Worm (Caenorhabditis elegans): ENCODE measurements around the gene K10H10.4.

Gene K10H10.4

ce11 chrII:14479583-14480245 is 20.5 kb upstream of the K10H10.4 start, which contains the start of gene C13B4.1:
Gene C13B4.1, minus strand, starts transcription at chrII:14479633.
- TF ChIP-seq ceh-45 (GFP tag; IDR thresholded peaks at IDR 0.05) (no peak), C08G9.2 (tag; optimal IDR thresholded peaks at IDR 0.05) (peak; percentile 27), ceh-31 (tag; optimal IDR thresholded peaks at IDR 0.05) (peak; percentile 16), tbx-2 (tag; optimal IDR thresholded peaks at IDR 0.05) (peak; percentile 38), sdc-2 (tag; optimal IDR thresholded peaks at IDR 0.05) (no peak), zip-5 (tag; optimal IDR thresholded peaks at IDR 0.05) (peak; percentile 9)

ce11 chrII:14480772-14481171 is 19.4 kb upstream of the K10H10.4 start:
- TF ChIP-seq nfya-1 (tag; optimal IDR thresholded peaks at IDR 0.05), result no peak
- TF ChIP-seq zip-5 (tag; optimal IDR thresholded peaks at IDR 0.05), result no peak
- no peak for TF ChIP-seq pag-3 (tag; optimal IDR thresholded peaks at IDR 0.05; ENCODE audit: borderline replicate concordance)
- TF ChIP-seq pqm-1 (tag; optimal IDR thresholded peaks at IDR 0.05), result no peak
- no peak for TF ChIP-seq hlh-8 (tag; optimal IDR thresholded peaks at IDR 0.05)
- TF ChIP-seq tbx-7 (tag; optimal IDR thresholded peaks at IDR 0.05), result no peak
- TF ChIP-seq ets-4 (tag; optimal IDR thresholded peaks at IDR 0.05), result no peak
- no peak for TF ChIP-seq fax-1 (tag; optimal IDR thresholded peaks at IDR 0.05)
- no peak for TF ChIP-seq ceh-24 (tag; optimal IDR thresholded peaks at IDR 0.05)
- TF ChIP-seq ztf-16 (tag; optimal IDR thresholded peaks at IDR 0.05), result no peak
- TF ChIP-seq sox-4 (tag; optimal IDR thresholded peaks at IDR 0.05), result no peak
- no peak for TF ChIP-seq dmd-4 (tag; optimal IDR thresholded peaks at IDR 0.05; ENCODE audit: borderline replicate concordance)
- no peak for TF ChIP-seq lin-11 (tag; optimal IDR thresholded peaks at IDR 0.05)
- no peak for TF ChIP-seq nhr-232 (tag; optimal IDR thresholded peaks at IDR 0.05)
- TF ChIP-seq ceh-6 (GFP tag; optimal IDR thresholded peaks at IDR 0.05), result no peak

- TF ChIP-seq K02D7.2 (tag; optimal IDR thresholded peaks at IDR 0.05) (no peak), hlh-15 (tag; optimal IDR thresholded peaks at IDR 0.05) (no peak), rnt-1 (tag; optimal IDR thresholded peaks at IDR 0.05) (no peak), ceh-2 (tag; optimal IDR thresholded peaks at IDR 0.05) (no peak), pqm-1 (tag; optimal IDR thresholded peaks at IDR 0.05) (no peak), pax-1 (tag; optimal IDR thresholded peaks at IDR 0.05) (no peak), ets-4 (tag; optimal IDR thresholded peaks at IDR 0.05) (no peak), gmeb-2 (tag; optimal IDR thresholded peaks at IDR 0.05) (no peak), madf-2 (tag; optimal IDR thresholded peaks at IDR 0.05) (no peak), unc-55 (GFP tag; optimal IDR thresholded peaks at IDR 0.05) (no peak), nhr-11 (tag; optimal IDR thresholded peaks at IDR 0.05) (no peak), ceh-30 (tag; optimal IDR thresholded peaks at IDR 0.05) (no peak)
Measured at ce11 chrII:14483813-14484212, 16.4 kb upstream of the K10H10.4 start.

DNA sequence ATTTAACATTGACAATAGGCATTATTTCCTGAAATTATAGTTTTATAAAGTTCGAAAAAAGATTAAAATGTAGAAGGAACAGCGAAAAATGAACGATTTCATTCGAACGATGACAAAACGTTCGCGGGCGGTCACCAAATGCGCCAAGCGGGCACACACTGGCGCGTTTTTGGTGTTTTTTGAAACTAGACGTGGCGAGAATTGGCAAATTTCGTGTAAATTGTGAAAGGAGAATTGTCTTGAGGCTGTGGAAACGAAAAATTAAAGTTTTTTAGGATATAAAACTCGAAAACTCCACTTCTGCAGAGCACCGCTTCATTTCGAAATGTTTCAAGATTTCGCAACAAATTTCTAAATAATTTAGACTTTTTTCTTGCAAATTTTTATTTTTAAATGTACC is 11.6 kb upstream of the K10H10.4 start, which contains the start of gene usp-14:
TSS of gene usp-14 (minus strand) at position 28 of the 400 bp plus-strand sequence.
- TF ChIP-seq ceh-31 (tag; optimal IDR thresholded peaks at IDR 0.05) (peak; percentile 25), ets-4 (tag; optimal IDR thresholded peaks at IDR 0.05) (no peak)

ce11 chrII:14489407-14489806 is 10.8 kb upstream of the K10H10.4 start, which contains the start of gene vnut-1:
Gene vnut-1, plus strand, starts transcription at chrII:14489802.
- no peak for TF ChIP-seq tbx-2 (tag; optimal IDR thresholded peaks at IDR 0.05)
- peak; percentile 4 for TF ChIP-seq nfya-1 (tag; optimal IDR thresholded peaks at IDR 0.05)

DNA sequence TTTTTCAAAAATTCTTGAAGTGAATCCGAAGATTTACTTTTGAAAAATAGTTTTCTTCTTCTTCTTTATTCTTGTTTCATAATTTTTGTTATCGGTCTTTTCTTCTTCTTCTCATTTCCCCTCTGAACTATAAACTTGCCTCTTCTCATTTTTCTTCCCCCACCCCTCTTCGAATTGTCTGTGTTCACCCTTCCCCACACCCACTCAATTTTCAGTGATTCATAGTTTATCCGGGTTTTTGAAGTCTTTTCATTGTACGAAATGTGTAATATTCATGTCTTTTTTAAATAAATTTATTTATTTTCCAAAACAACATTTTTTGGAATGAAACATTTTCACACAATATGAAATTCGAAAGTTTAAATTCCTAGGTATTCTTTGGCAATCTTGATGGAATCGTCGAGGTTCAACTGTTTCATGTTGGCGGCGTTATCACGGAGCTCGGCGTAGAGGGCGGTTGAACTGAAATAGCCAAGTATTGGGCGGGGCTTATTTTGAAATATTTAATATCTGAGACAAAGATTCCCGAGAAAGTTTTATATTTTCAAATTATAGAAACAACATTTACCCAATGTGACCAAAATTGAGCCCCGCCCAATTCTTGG is 7.5 kb upstream of the K10H10.4 start:
- TF ChIP-seq pha-2 (tag; optimal IDR thresholded peaks at IDR 0.05) (no peak), unc-3 (GFP tag; conservative IDR thresholded peaks at IDR 0.05) (no peak), unc-3 (tag; optimal IDR thresholded peaks at IDR 0.05) (no peak), fkh-6 (tag; optimal IDR thresholded peaks at IDR 0.05) (no peak), hlh-15 (tag; optimal IDR thresholded peaks at IDR 0.05) (no peak)

Data from whole organism, late embryonic.